Fruit fly (Drosophila melanogaster): ENCODE results near the gene NaPi-III.

NaPi-III gene

DNA sequence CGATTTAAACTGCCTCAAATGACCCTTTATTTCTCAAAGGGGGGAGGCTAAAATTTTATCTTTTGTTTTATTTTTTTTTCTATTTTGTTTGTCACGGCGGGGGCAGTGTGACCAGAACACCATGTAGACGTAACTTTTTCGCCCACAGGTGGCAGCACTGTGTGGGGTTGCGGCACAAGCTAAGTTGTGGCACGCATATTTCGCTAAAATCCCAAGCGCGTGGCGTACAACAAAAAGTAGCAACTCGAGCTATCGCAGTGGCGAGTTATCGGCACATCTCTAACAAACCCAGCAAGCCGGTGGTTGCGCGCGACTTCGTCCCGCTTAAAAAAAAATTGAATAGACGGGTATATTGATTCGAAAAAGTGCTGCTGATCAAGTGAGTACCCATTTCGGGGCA lies at the start of gene NaPi-III, which contains the start of gene Ufd1:
NaPi-III (plus strand) TSS at position 261 of the 400 bp plus-strand sequence.
Ufd1 (minus strand) TSS at position 129 of the 400 bp plus-strand sequence.
- TF ChIP-seq CG7101 (tag; optimal IDR thresholded peaks at IDR 0.05) (peak; percentile 45), CG14711 (tag; optimal IDR thresholded peaks at IDR 0.05) (no peak), pad (GFP tag; optimal IDR thresholded peaks at IDR 0.05) (no peak), toe (GFP tag; optimal IDR thresholded peaks at IDR 0.05) (no peak), cnc (optimal IDR thresholded peaks at IDR 0.05) (peak in 1 of 2 experiments; percentile 21), tj (GFP tag; optimal IDR thresholded peaks at IDR 0.05) (peak; percentile 26), Crg-1 (GFP tag; optimal IDR thresholded peaks at IDR 0.05) (no peak), kay (GFP tag; ENCODE audit: borderline replicate concordance) (no peak), Clk (GFP tag; optimal IDR thresholded peaks at IDR 0.05) (no peak), Mnt (GFP tag; optimal IDR thresholded peaks at IDR 0.05) (peak; percentile 73), Hr96 (GFP tag; optimal IDR thresholded peaks at IDR 0.05) (peak; percentile 24), CG11617 (GFP tag; optimal IDR thresholded peaks at IDR 0.05) (peak; percentile 47), bab1 (GFP tag; optimal IDR thresholded peaks at IDR 0.05) (peak; percentile 71), CG1620 (GFP tag; optimal IDR thresholded peaks at IDR 0.05) (peak; percentile 51), cic (GFP tag; optimal IDR thresholded peaks at IDR 0.05) (peak; percentile 73), CG33017 (tag; optimal IDR thresholded peaks at IDR 0.05) (no peak)

DNA sequence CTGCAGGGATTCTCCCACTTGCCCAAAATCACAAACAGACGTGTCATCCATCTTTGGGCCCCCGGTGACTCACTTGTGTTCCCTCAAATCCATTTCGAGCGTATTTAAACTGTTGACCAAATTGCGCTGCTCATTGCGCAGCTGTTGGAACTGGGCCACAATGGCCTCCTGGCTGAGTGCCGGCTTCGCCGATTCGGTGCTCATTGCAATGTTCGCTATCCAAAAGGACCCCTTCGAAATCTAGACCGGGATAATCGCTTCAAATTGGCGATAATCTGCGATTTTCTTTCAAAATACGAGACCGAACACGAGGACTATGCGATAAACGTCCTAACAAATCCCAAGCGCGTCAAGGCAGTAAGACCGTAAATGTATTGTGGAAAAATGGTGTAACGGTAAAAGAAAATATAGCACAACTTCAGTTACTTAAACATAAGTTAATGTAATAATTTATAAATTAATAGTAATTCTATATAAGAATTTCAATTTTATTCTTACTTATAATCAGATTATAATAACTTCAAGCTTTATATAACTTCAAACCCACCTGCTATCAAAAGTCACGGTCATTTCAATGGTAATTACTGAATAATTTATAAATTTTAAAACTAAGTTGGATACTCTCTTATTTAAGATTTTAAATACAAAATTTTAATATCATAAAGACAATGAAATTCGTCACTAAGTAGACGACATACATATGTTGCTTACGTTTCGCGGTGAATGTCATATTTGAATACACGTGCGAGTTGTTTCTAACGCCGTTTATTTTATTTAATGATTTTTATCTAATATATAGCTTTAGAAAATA lies 48.9 kb upstream of the NaPi-III start, which contains the start of the genes Pfdn2 and Noc1:
Pfdn2 (minus strand) TSS at position 346 of the 811 bp plus-strand sequence.
Noc1 (plus strand) TSS at position 727 of the 811 bp plus-strand sequence.
- no peak for TF ChIP-seq kay (GFP tag; ENCODE audit: borderline replicate concordance)
- TF ChIP-seq CG33017 (tag; optimal IDR thresholded peaks at IDR 0.05), result peak; percentile 39
- no peak for TF ChIP-seq CG7045 (GFP tag; optimal IDR thresholded peaks at IDR 0.05)
- peak; percentile 35 for TF ChIP-seq bab1 (GFP tag; optimal IDR thresholded peaks at IDR 0.05)
- no peak for TF ChIP-seq CG5204 (GFP tag; optimal IDR thresholded peaks at IDR 0.05)
- no peak for TF ChIP-seq CG12768 (GFP tag; optimal IDR thresholded peaks at IDR 0.05)
- TF ChIP-seq CG7101 (tag; optimal IDR thresholded peaks at IDR 0.05), result peak; percentile 66
- peak; percentile 52 for TF ChIP-seq CG11617 (GFP tag; optimal IDR thresholded peaks at IDR 0.05)
- TF ChIP-seq toe (GFP tag; optimal IDR thresholded peaks at IDR 0.05), result no peak
- TF ChIP-seq ovo (GFP tag; optimal IDR thresholded peaks at IDR 0.05), result peak; percentile 43
- no peak for TF ChIP-seq Hr96 (GFP tag; optimal IDR thresholded peaks at IDR 0.05)
- peak; percentile 92 for TF ChIP-seq Mnt (GFP tag; optimal IDR thresholded peaks at IDR 0.05)
- TF ChIP-seq Clk (GFP tag; optimal IDR thresholded peaks at IDR 0.05), result no peak
- no peak for TF ChIP-seq tj (GFP tag; optimal IDR thresholded peaks at IDR 0.05)
- TF ChIP-seq CG1620 (GFP tag; optimal IDR thresholded peaks at IDR 0.05), result no peak
- no peak for TF ChIP-seq Crg-1 (GFP tag; optimal IDR thresholded peaks at IDR 0.05)
- no peak for TF ChIP-seq cnc (optimal IDR thresholded peaks at IDR 0.05)
- peak; percentile 34 for TF ChIP-seq CG14711 (tag; optimal IDR thresholded peaks at IDR 0.05)
- TF ChIP-seq cic (GFP tag; optimal IDR thresholded peaks at IDR 0.05), result no peak
- no peak for TF ChIP-seq pad (GFP tag; optimal IDR thresholded peaks at IDR 0.05)

DNA sequence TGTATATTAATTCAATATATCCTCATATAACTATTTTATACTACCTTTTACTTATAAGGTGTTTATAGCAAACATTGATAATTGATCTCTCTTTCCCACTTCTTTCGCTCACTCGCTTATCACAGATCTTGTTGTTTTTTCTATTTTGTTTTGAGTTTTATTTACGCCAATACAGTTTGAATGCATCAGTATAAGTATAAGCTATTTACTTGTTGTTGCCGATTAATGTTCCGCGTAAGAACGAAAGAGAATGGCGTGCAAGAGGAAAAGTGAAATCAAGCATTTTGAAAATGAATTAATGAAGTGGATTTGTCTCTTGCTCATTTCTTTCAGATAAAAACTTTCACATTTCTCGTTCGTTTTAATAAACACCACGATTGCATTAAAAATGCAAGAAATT lies 39.5 kb upstream of the NaPi-III start:
- TF ChIP-seq kay (GFP tag; ENCODE audit: borderline replicate concordance), result peak; percentile 96
- peak; percentile 77 for TF ChIP-seq cic (GFP tag; optimal IDR thresholded peaks at IDR 0.05)
- no peak for TF ChIP-seq Hr96 (GFP tag; optimal IDR thresholded peaks at IDR 0.05)
- TF ChIP-seq tj (GFP tag; optimal IDR thresholded peaks at IDR 0.05), result peak; percentile 48

DNA sequence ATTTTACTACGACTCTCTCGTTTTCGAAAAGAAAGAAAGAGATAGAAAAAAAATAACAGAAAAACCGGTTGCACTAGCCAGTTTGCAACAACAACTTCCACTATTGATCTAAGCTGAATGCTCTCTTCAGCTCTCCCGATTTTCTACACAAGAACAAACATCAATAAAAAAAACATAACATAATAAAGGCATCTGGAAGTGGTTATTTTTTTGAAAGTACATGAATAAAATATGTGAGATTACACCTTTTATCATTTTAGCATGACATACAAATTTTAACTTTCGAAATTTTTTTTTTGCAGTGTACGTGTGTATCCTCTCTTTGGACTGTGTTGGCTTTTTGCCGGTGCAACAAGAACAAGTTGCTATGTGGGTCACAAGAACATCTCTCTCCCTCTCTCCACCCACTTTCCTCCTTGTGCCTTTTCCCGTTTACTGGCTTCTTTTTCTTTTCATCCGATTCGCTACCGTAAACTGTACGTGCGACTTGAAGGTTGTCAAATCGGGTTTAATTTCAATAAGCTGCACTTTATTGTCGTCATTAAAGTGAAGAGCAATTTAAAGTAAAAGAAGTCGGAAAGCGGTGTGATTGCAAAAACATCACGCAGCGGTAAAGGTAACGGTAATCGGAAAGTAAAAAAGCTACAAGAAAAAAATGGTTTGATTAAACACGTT lies 38.5 kb upstream of the NaPi-III start:
- TF ChIP-seq cic (GFP tag; optimal IDR thresholded peaks at IDR 0.05), result peak; percentile 82
- peak; percentile 96 for TF ChIP-seq bab1 (GFP tag; optimal IDR thresholded peaks at IDR 0.05)
- peak; percentile 96 for TF ChIP-seq CG33017 (tag; optimal IDR thresholded peaks at IDR 0.05)
- TF ChIP-seq Hr96 (GFP tag; optimal IDR thresholded peaks at IDR 0.05), result no peak
- TF ChIP-seq CG7101 (tag; optimal IDR thresholded peaks at IDR 0.05), result peak; percentile 94
- peak; percentile 93 for TF ChIP-seq CG14711 (tag; optimal IDR thresholded peaks at IDR 0.05)
- TF ChIP-seq Crg-1 (GFP tag; optimal IDR thresholded peaks at IDR 0.05), result peak; percentile 93
- no peak for TF ChIP-seq ovo (GFP tag; optimal IDR thresholded peaks at IDR 0.05)
- no peak for TF ChIP-seq cnc (optimal IDR thresholded peaks at IDR 0.05)
- TF ChIP-seq CG1620 (GFP tag; optimal IDR thresholded peaks at IDR 0.05), result peak; percentile 93
- peak; percentile 79 for TF ChIP-seq tj (GFP tag; optimal IDR thresholded peaks at IDR 0.05)
- peak; percentile 85 for TF ChIP-seq pad (GFP tag; optimal IDR thresholded peaks at IDR 0.05)
- no peak for TF ChIP-seq CG5204 (GFP tag; optimal IDR thresholded peaks at IDR 0.05)
- TF ChIP-seq CG11617 (GFP tag; optimal IDR thresholded peaks at IDR 0.05), result peak; percentile 95
- TF ChIP-seq kay (GFP tag; ENCODE audit: borderline replicate concordance), result peak; percentile 86
- TF ChIP-seq toe (GFP tag; optimal IDR thresholded peaks at IDR 0.05), result no peak
- TF ChIP-seq Mnt (GFP tag; optimal IDR thresholded peaks at IDR 0.05), result peak; percentile 65
- TF ChIP-seq Clk (GFP tag; optimal IDR thresholded peaks at IDR 0.05), result peak; percentile 88
- peak; percentile 97 for TF ChIP-seq CG12768 (GFP tag; optimal IDR thresholded peaks at IDR 0.05)
- TF ChIP-seq CG7045 (GFP tag; optimal IDR thresholded peaks at IDR 0.05), result peak; percentile 94

DNA sequence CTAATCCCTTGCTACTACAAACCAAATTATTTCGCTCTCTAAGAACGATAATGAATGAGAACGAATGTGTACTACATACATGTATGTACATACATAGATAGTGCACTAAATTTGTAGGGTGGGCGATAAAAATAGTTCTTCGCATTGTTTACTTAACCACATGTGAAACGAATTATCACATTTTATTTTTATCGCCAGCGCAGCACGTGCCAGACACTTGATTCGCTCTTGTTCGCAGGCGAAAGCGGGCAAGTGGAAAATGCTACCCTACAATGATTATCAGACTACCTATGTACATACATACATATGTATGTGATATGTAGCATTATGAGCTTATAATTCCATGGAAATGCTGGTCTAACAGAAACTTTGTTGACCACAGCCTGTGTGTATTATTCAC lies 37.3 kb upstream of the NaPi-III start:
- TF ChIP-seq CG14711 (tag; optimal IDR thresholded peaks at IDR 0.05) (peak; percentile 7), cnc (optimal IDR thresholded peaks at IDR 0.05) (no peak), tj (GFP tag; optimal IDR thresholded peaks at IDR 0.05) (no peak), ovo (GFP tag; optimal IDR thresholded peaks at IDR 0.05) (no peak), cic (GFP tag; optimal IDR thresholded peaks at IDR 0.05) (peak; percentile 26), Mnt (GFP tag; optimal IDR thresholded peaks at IDR 0.05) (peak; percentile 73)

Data from whole organism, adult.